Fruit fly (Drosophila melanogaster): ENCODE results near the gene CG14238.

Gene CG14238

dm6 chr3R:26436540-26436939 is 21.5 kb upstream of the CG14238 start (continued):
- TF ChIP-seq Awh (GFP tag; IDR thresholded peaks at IDR 0.05) (peak; percentile 31; the same call in 1 of the 2 replicates), CG33557 (GFP tag; optimal IDR thresholded peaks at IDR 0.05) (no peak), Lpt (GFP tag; optimal IDR thresholded peaks at IDR 0.05) (no peak), H2.0 (GFP tag; IDR thresholded peaks at IDR 0.05) (0 out of 2 replicates have a peak, but pooled peaks have one; percentile 18), Oaz (GFP tag; IDR thresholded peaks at IDR 0.05) (no peak), Opbp (GFP tag; IDR thresholded peaks at IDR 0.05; ENCODE audit: partially characterized antibody) (no peak), CG5245 (GFP tag; optimal IDR thresholded peaks at IDR 0.05) (peak; percentile 23), repo (GFP tag; optimal IDR thresholded peaks at IDR 0.05) (no peak), CG14860 (GFP tag; IDR thresholded peaks at IDR 0.05; ENCODE audit: partially characterized antibody) (no peak), aop (GFP tag; IDR thresholded peaks at IDR 0.05) (no peak), Trl (optimal IDR thresholded peaks at IDR 0.05) (no peak), Trl (GFP tag; optimal IDR thresholded peaks at IDR 0.05) (peak; percentile 40), CG1529 (GFP tag; optimal IDR thresholded peaks at IDR 0.05) (peak; percentile 10), Fer1 (GFP tag; optimal IDR thresholded peaks at IDR 0.05) (no peak), yki (optimal IDR thresholded peaks at IDR 0.05) (no peak), wor (GFP tag; IDR thresholded peaks at IDR 0.05) (0 out of 2 replicates have a peak, but pooled peaks have one; percentile 25), Abd-B (GFP tag; optimal IDR thresholded peaks at IDR 0.05) (no peak), zfh1 (GFP tag; IDR thresholded peaks at IDR 0.05) (0 out of 3 replicates have a peak, but pooled peaks have one; percentile 41), zf30C (GFP tag; optimal IDR thresholded peaks at IDR 0.05) (no peak), Side (GFP tag; optimal IDR thresholded peaks at IDR 0.05) (peak; percentile 3), Myb (GFP tag; optimal IDR thresholded peaks at IDR 0.05) (peak; percentile 5), Dfd (GFP tag; optimal IDR thresholded peaks at IDR 0.05) (no peak), D (optimal IDR thresholded peaks at IDR 0.05) (no peak), D (GFP tag; optimal IDR thresholded peaks at IDR 0.05) (no peak), CG3847 (GFP tag; IDR thresholded peaks at IDR 0.05) (no peak), CG9437 (GFP tag; optimal IDR thresholded peaks at IDR 0.05) (peak; percentile 2), lov (optimal IDR thresholded peaks at IDR 0.05) (no peak), lov (GFP tag; IDR thresholded peaks at IDR 0.05) (no peak), emc (GFP tag; optimal IDR thresholded peaks at IDR 0.05) (no peak), peb (GFP tag; IDR thresholded peaks at IDR 0.05) (no peak), bcd (GFP tag; optimal IDR thresholded peaks at IDR 0.05) (peak; percentile 18), NC2α (GFP tag; optimal IDR thresholded peaks at IDR 0.05) (no peak), stc (GFP tag; IDR thresholded peaks at IDR 0.05) (peak; percentile 63), Max (GFP tag; optimal IDR thresholded peaks at IDR 0.05) (no peak), BtbVII (GFP tag; optimal IDR thresholded peaks at IDR 0.05) (no peak), shn (GFP tag; optimal IDR thresholded peaks at IDR 0.05) (no peak), Sox100B (GFP tag; optimal IDR thresholded peaks at IDR 0.05) (no peak), CG14710 (tag; optimal IDR thresholded peaks at IDR 0.05) (no peak), sqz (GFP tag; optimal IDR thresholded peaks at IDR 0.05) (no peak), CG34376 (GFP tag; optimal IDR thresholded peaks at IDR 0.05) (no peak), row (GFP tag; IDR thresholded peaks at IDR 0.05) (peak; percentile 43; the same call in 1 of the 3 replicates), Hand (GFP tag; optimal IDR thresholded peaks at IDR 0.05) (no peak), CG6654 (GFP tag; optimal IDR thresholded peaks at IDR 0.05) (no peak), Scr (GFP tag; IDR thresholded peaks at IDR 0.05; ENCODE audit: partially characterized antibody) (no peak), Atf-2 (GFP tag; optimal IDR thresholded peaks at IDR 0.05) (no peak), CG5953 (GFP tag; IDR thresholded peaks at IDR 0.05) (no peak), Stat92E (GFP tag; optimal IDR thresholded peaks at IDR 0.05) (no peak), Six4 (GFP tag; optimal IDR thresholded peaks at IDR 0.05) (no peak), Xbp1 (GFP tag; optimal IDR thresholded peaks at IDR 0.05) (peak; percentile 59), bowl (GFP tag; IDR thresholded peaks at IDR 0.05) (no peak), CG12659 (GFP tag; optimal IDR thresholded peaks at IDR 0.05) (no peak), CG10267 (tag; optimal IDR thresholded peaks at IDR 0.05) (peak; percentile 13), sim (GFP tag; IDR thresholded peaks at IDR 0.05) (no peak)

All from whole organism, embryonic.